Worm (Caenorhabditis elegans) whole organism, midembryonic: Measurements from ENCODE around the gene Y45F10B.8.

Experiments
- T22C8.4 ChIP-seq: fragments of 200-800 bp; sonication (Bioruptor generic); IDR thresholded peaks from 2 replicates; pipeline ENCODE4 v1.3.6; 2022; ENCODE audit warnings: missing genetic modification characterization, missing compliant biosample characterization
- cog-1 ChIP-seq: sonication (generic microtip); optimal IDR thresholded peaks from 2 replicates; lab custom pipeline; 2016; ENCODE audit warnings: missing genetic modification characterization, missing compliant biosample characterization
- flt-1 ChIP-seq: fragments of 200-800 bp; sonication (Bioruptor generic); IDR thresholded peaks from 2 replicates; pipeline ENCODE4 v1.3.6; 2022; ENCODE audit warnings: missing genetic modification characterization, missing compliant biosample characterization
- klf-2 ChIP-seq: fragments of 200-800 bp; sonication (Bioruptor generic); conservative IDR thresholded peaks from 2 replicates; pipeline ENCODE4 v1.3.6; 2022; ENCODE audit warnings: missing genetic modification reagents, missing genetic modification characterization, missing compliant biosample characterization
- med-1 ChIP-seq: sonication (generic microtip); optimal IDR thresholded peaks from 2 replicates; lab custom pipeline; 2017; ENCODE audit warnings: missing genetic modification characterization, mild to moderate bottlenecking, missing compliant biosample characterization, antibody characterized with exemption, missing genetic modification reagents; ENCODE audit not compliant: insufficient read depth
- ref-1 ChIP-seq: fragments of 200-800 bp; sonication (Bioruptor generic); conservative IDR thresholded peaks from 2 replicates; pipeline ENCODE4 v1.3.6; 2022; ENCODE audit warnings: missing genetic modification reagents, missing genetic modification characterization, missing compliant biosample characterization
- tab-1 ChIP-seq: fragments of 200-800 bp; sonication (Bioruptor generic); IDR thresholded peaks from 2 replicates; pipeline ENCODE4 v1.3.6; 2022; ENCODE audit warnings: missing genetic modification characterization, missing compliant biosample characterization
- ztf-23 ChIP-seq: fragments of 200-800 bp; sonication (Bioruptor generic); IDR thresholded peaks from 2 replicates; pipeline ENCODE4 v1.3.6; 2022; ENCODE audit warnings: missing genetic modification reagents, missing genetic modification characterization, missing compliant biosample characterization
- ztf-29 ChIP-seq: fragments of 200-800 bp; sonication (Bioruptor generic); IDR thresholded peaks from 2 replicates; pipeline ENCODE4 v1.3.6; 2022; ENCODE audit warnings: missing genetic modification reagents, missing genetic modification characterization, missing compliant biosample characterization

The Y45F10B.8 gene

ce11 chrIV:13538901-13539300, 39.2 kb downstream of the Y45F10B.8 start:
- TF ChIP-seq ztf-23 (GFP tag; lab: Robert Waterston, UW), result no peak
- no peak for TF ChIP-seq cog-1
- TF ChIP-seq med-1 (GFP tag; lab: Kevin White, UChicago), result no peak
- no peak for TF ChIP-seq klf-2 (GFP tag; lab: Robert Waterston, UW)
- no peak for TF ChIP-seq T22C8.4
- TF ChIP-seq flt-1 (GFP tag; lab: Robert Waterston, UW), result no peak
- no peak for TF ChIP-seq ztf-29
- no peak for TF ChIP-seq ref-1 (GFP tag; lab: Robert Waterston, UW)
- no peak for TF ChIP-seq tab-1 (GFP tag; lab: Robert Waterston, UW)
